Worm (Caenorhabditis elegans) whole organism, L1 larva: ENCODE results near the gene srh-223.

ENCODE experiments used
- C04F5.9 ChIP-seq: sonication (generic microtip); optimal IDR thresholded peaks from 2 replicates; lab custom pipeline; 2016; ENCODE audit warnings: missing genetic modification characterization, missing compliant biosample characterization
- C34B4.2 ChIP-seq: sonication (generic microtip); optimal IDR thresholded peaks from 2 replicates; lab custom pipeline; 2017; ENCODE audit warnings: mild to moderate bottlenecking, missing genetic modification characterization, missing compliant biosample characterization
- F16B12.6 ChIP-seq: fragments of 150-350 bp; optimal IDR thresholded peaks from 2 replicates; lab custom pipeline; 2014; ENCODE audit warnings: missing biosample characterization, missing genetic modification characterization
- aha-1 ChIP-seq: fragments of 150-350 bp; optimal IDR thresholded peaks from 2 replicates; lab custom pipeline; 2014; ENCODE audit warnings: missing biosample characterization, missing genetic modification characterization
- blmp-1 ChIP-seq: fragments of 150-350 bp; optimal IDR thresholded peaks from 2 replicates; lab custom pipeline; 2014; ENCODE audit warnings: missing biosample characterization, missing genetic modification characterization
- ceh-82 ChIP-seq, 3 experiments: fragments of 150-350 bp in 1 of 3; sonication (generic microtip) in 2 of 3; optimal IDR thresholded peaks; 2 replicates each; lab custom pipeline; 2014 to 2017; ENCODE audit warnings: missing biosample characterization in 3 of 3, missing genetic modification characterization in 3 of 3
- dpl-1 ChIP-seq, 3 experiments: fragments of 150-350 bp in 2 of 3; sonication (generic microtip) in 1 of 3; optimal IDR thresholded peaks; 2 replicates each; lab custom pipeline; 2014 to 2017; ENCODE audit warnings: missing biosample characterization in 3 of 3, missing genetic modification characterization in 3 of 3, missing genetic modification reagents in 3 of 3
- dsc-1 ChIP-seq: sonication (generic microtip); optimal IDR thresholded peaks from 2 replicates; lab custom pipeline; 2016; ENCODE audit warnings: mild to moderate bottlenecking, missing genetic modification characterization, missing compliant biosample characterization
- efl-1 ChIP-seq, 4 experiments: fragments of 150-350 bp; optimal IDR thresholded peaks in 3 of 4; peaks in 1 of 4; 1 replicate in 1 of 4; 2 replicates in 3 of 4; lab custom pipeline; 2014; ENCODE audit warnings: missing biosample characterization in 2 of 4, missing genetic modification characterization in 2 of 4, missing genetic modification reagents in 2 of 4
- egl-13 ChIP-seq: sonication (generic microtip); optimal IDR thresholded peaks from 2 replicates; lab custom pipeline; 2016; ENCODE audit warnings: missing genotype, missing genetic modification reagents, missing genetic modification characterization, missing compliant biosample characterization
- elt-2 ChIP-seq: sonication (generic microtip); optimal IDR thresholded peaks from 2 replicates; lab custom pipeline; 2016; ENCODE audit warnings: missing genetic modification characterization, mild to moderate bottlenecking, inconsistent platforms, missing compliant biosample characterization, missing genetic modification reagents
- fos-1 ChIP-seq: fragments of 150-350 bp; optimal IDR thresholded peaks from 2 replicates; lab custom pipeline; 2014; ENCODE audit warnings: missing biosample characterization, missing genetic modification characterization
- hlh-4 ChIP-seq: sonication (generic microtip); optimal IDR thresholded peaks from 2 replicates; lab custom pipeline; 2016; ENCODE audit warnings: mild to moderate bottlenecking, missing genetic modification characterization, missing compliant biosample characterization
- hpl-2 ChIP-seq: fragments of 150-350 bp; optimal IDR thresholded peaks from 2 replicates; lab custom pipeline; 2014; ENCODE audit warnings: missing biosample characterization, missing genetic modification reagents, missing genetic modification characterization
- irx-1 ChIP-seq: sonication (generic microtip); optimal IDR thresholded peaks from 2 replicates; lab custom pipeline; 2016; ENCODE audit warnings: missing genetic modification characterization, missing compliant biosample characterization
- lin-35 ChIP-seq, 2 experiments: fragments of 150-350 bp; optimal IDR thresholded peaks; 2 replicates each; lab custom pipeline; 2014; ENCODE audit warnings: missing biosample characterization in 2 of 2, missing genetic modification characterization in 2 of 2, missing genetic modification reagents in 2 of 2
- lir-3 ChIP-seq: sonication (generic microtip); optimal IDR thresholded peaks from 2 replicates; lab custom pipeline; 2016; ENCODE audit warnings: mild to moderate bottlenecking, missing genetic modification characterization, moderate library complexity, missing compliant biosample characterization; ENCODE audit not compliant: poor library complexity
- lsy-2 ChIP-seq, 2 experiments: fragments of 150-350 bp; optimal IDR thresholded peaks; 2 replicates each; lab custom pipeline; 2014; ENCODE audit warnings: missing biosample characterization in 2 of 2, missing genetic modification characterization in 2 of 2
- mef-2 ChIP-seq: fragments of 150-350 bp; optimal IDR thresholded peaks from 2 replicates; lab custom pipeline; 2014; ENCODE audit warnings: missing biosample characterization, missing genetic modification characterization
- mep-1 ChIP-seq: fragments of 150-350 bp; optimal IDR thresholded peaks from 2 replicates; lab custom pipeline; 2014; ENCODE audit warnings: missing biosample characterization, missing genetic modification characterization
- nhr-19 ChIP-seq: fragments of 200-800 bp; sonication (Bioruptor generic); conservative IDR thresholded peaks from 2 replicates; pipeline ENCODE4 v1.3.6; 2022; ENCODE audit warnings: missing genetic modification characterization, missing compliant biosample characterization
- nhr-71 ChIP-seq: sonication (generic microtip); optimal IDR thresholded peaks from 2 replicates; lab custom pipeline; 2016; ENCODE audit warnings: mild to moderate bottlenecking, missing genetic modification characterization, moderate library complexity, missing compliant biosample characterization
- nhr-77 ChIP-seq: fragments of 150-350 bp; optimal IDR thresholded peaks from 2 replicates; lab custom pipeline; 2014; ENCODE audit warnings: missing biosample characterization, missing genetic modification characterization
- nhr-84 ChIP-seq: sonication (generic microtip); optimal IDR thresholded peaks from 2 replicates; lab custom pipeline; 2017; ENCODE audit warnings: missing biosample characterization, missing genetic modification characterization
- nhr-90 ChIP-seq: sonication (generic microtip); optimal IDR thresholded peaks from 2 replicates; lab custom pipeline; 2016; ENCODE audit warnings: mild to moderate bottlenecking, missing genetic modification characterization, missing compliant biosample characterization; ENCODE audit not compliant: poor library complexity
- pag-3 ChIP-seq: sonication (generic microtip); optimal IDR thresholded peaks from 2 replicates; lab custom pipeline; 2017; ENCODE audit warnings: missing genetic modification characterization, mild to moderate bottlenecking, missing compliant biosample characterization, antibody characterized with exemption, borderline replicate concordance; ENCODE audit not compliant: insufficient read depth
- pqm-1 ChIP-seq: sonication (generic microtip); optimal IDR thresholded peaks from 3 replicates; lab custom pipeline; 2017; ENCODE audit warnings: missing biosample characterization, missing genetic modification characterization
- rnt-1 ChIP-seq: sonication (generic microtip); optimal IDR thresholded peaks from 2 replicates; lab custom pipeline; 2016; ENCODE audit warnings: mild to moderate bottlenecking, missing genetic modification characterization, moderate library complexity, missing compliant biosample characterization
- skn-1 ChIP-seq: fragments of 150-350 bp; optimal IDR thresholded peaks from 2 replicates; lab custom pipeline; 2014; ENCODE audit warnings: missing biosample characterization, missing genetic modification characterization
- snu-23 ChIP-seq: sonication (generic microtip); optimal IDR thresholded peaks from 2 replicates; lab custom pipeline; 2016; ENCODE audit warnings: missing genetic modification characterization, missing compliant biosample characterization
- sup-37 ChIP-seq: fragments of 200-800 bp; sonication (Bioruptor generic); optimal IDR thresholded peaks from 2 replicates; lab custom pipeline; 2018; ENCODE audit warnings: mild to moderate bottlenecking, missing genetic modification characterization, missing compliant biosample characterization
- tlp-1 ChIP-seq: fragments of 150-350 bp; optimal IDR thresholded peaks from 2 replicates; lab custom pipeline; 2014; ENCODE audit warnings: missing biosample characterization, missing genetic modification characterization
- unc-30 ChIP-seq: sonication (generic microtip); optimal IDR thresholded peaks from 2 replicates; lab custom pipeline; 2017; ENCODE audit warnings: missing biosample characterization, missing genetic modification characterization
- unc-86 ChIP-seq: sonication (generic microtip); optimal IDR thresholded peaks from 2 replicates; lab custom pipeline; 2016; ENCODE audit warnings: missing genetic modification characterization, missing compliant biosample characterization
- vab-15 ChIP-seq: sonication (generic microtip); optimal IDR thresholded peaks from 2 replicates; lab custom pipeline; 2017; ENCODE audit warnings: missing genotype, mild to moderate bottlenecking, missing genetic modification characterization, missing compliant biosample characterization
- xbp-1 ChIP-seq: sonication (generic microtip); optimal IDR thresholded peaks from 2 replicates; lab custom pipeline; 2016; ENCODE audit warnings: missing genetic modification characterization, missing compliant biosample characterization
- zag-1 ChIP-seq: fragments of 150-350 bp; optimal IDR thresholded peaks from 2 replicates; lab custom pipeline; 2014; ENCODE audit warnings: missing biosample characterization, missing genetic modification characterization
- ztf-4 ChIP-seq: fragments of 150-350 bp; optimal IDR thresholded peaks from 2 replicates; lab custom pipeline; 2014; ENCODE audit warnings: missing biosample characterization, missing genetic modification characterization

Gene srh-223

ce11 chrIV:3963498-3963897, 18.2 kb upstream of the srh-223 start:
- TF ChIP-seq rnt-1 (tag; lab: Kevin White, UChicago) = no peak
- no peak for TF ChIP-seq lsy-2 (tag; optimal IDR thresholded peaks at IDR 0.05; lab: Kevin White, UChicago)
- no peak for TF ChIP-seq ztf-4
- no peak for TF ChIP-seq efl-1 (optimal IDR thresholded peaks at IDR 0.05; lab: Kevin White, UChicago)
- TF ChIP-seq efl-1 (GFP tag; optimal IDR thresholded peaks at IDR 0.05 in 1 of 2; lab: Kevin White, UChicago) = peak in 1 of 2 experiments; percentile 71
- TF ChIP-seq elt-2 = peak; percentile 79
- no peak for TF ChIP-seq lir-3 (tag; lab: Kevin White, UChicago)
- TF ChIP-seq nhr-19 (GFP tag; lab: Robert Waterston, UW) = no peak
- no peak for TF ChIP-seq hpl-2
- TF ChIP-seq lin-35 (GFP tag; optimal IDR thresholded peaks at IDR 0.05; lab: Kevin White, UChicago) = peak in 1 of 2 experiments; percentile 11

DNA sequence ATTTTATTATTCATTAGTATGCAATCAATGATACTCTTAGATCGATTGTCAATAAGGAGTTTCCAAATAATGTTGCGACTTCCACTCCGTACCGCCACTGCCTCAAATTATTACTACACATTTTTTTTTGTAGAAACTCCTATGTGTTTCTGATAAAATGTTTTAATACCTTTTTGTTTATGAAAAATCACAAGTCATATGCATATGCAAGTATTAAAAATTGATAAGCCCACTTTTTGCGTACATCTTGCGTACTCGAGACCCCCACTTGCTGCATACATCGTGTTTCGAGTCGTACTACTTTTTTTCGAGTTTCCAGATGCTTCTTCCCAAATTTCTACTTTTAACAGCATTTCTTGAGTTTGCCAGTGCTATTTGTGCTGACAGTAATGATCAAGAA, 16.7 kb upstream of the srh-223 start, which contains the start of gene clec-76:
clec-76 (plus strand) TSS at position 234 of the 400 bp plus-strand sequence.
- TF ChIP-seq C34B4.2 (tag; lab: Kevin White, UChicago) (no peak), lin-35 (GFP tag; optimal IDR thresholded peaks at IDR 0.05; lab: Kevin White, UChicago) (peak in 1 of 2 experiments; percentile 2), elt-2 (peak; percentile 82), nhr-71 (tag; lab: Kevin White, UChicago) (no peak)

DNA sequence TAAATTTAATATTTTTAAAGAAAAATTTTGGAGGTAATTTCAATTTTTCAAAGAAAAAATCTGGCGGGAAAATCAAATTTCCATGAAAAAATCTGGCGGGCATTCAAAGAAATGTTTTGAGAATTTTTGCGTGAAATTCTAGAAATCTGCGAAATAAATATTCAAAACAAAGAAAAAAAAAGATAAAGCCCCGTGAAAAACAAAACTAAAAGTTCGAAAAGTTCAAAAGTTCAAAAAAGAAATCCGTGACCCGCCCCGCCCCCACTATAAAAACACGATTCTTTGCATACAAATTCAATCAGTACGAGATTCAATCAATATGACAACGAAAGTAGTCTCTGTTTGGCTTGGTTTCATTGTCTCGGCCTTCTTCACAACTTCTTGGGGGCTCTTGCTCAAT, 8.7 kb upstream of the srh-223 start, which contains the start of gene clec-79:
clec-79 (plus strand) TSS at position 301 of the 400 bp plus-strand sequence.
- TF ChIP-seq mef-2 (tag; lab: Kevin White, UChicago) (no peak), sup-37 (GFP tag; lab: Kevin White, UChicago) (no peak), nhr-84 (tag; lab: Kevin White, UChicago) (no peak), unc-86 (tag; lab: Kevin White, UChicago) (no peak), fos-1 (tag; lab: Kevin White, UChicago) (no peak), ztf-4 (no peak), pqm-1 (tag; lab: Kevin White, UChicago) (no peak), irx-1 (tag; lab: Kevin White, UChicago) (no peak), skn-1 (tag; lab: Kevin White, UChicago) (no peak), ceh-82 (tag; optimal IDR thresholded peaks at IDR 0.05; lab: Kevin White, UChicago) (no peak)

ce11 chrIV:3977965-3978523, 3.7 kb upstream of the srh-223 start, which contains the start of gene srh-220:
Gene srh-220, minus strand, starts transcription at chrIV:3978015.
- no peak for TF ChIP-seq F16B12.6 (tag; lab: Kevin White, UChicago)
- TF ChIP-seq tlp-1 (tag; lab: Kevin White, UChicago) = no peak
- no peak for TF ChIP-seq hlh-4
- TF ChIP-seq zag-1 (tag; lab: Kevin White, UChicago) = no peak
- TF ChIP-seq aha-1 (tag; lab: Kevin White, UChicago) = no peak
- TF ChIP-seq unc-86 (tag; lab: Kevin White, UChicago) = no peak
- TF ChIP-seq snu-23 = no peak
- no peak for TF ChIP-seq mep-1
- no peak for TF ChIP-seq dpl-1 (GFP tag; optimal IDR thresholded peaks at IDR 0.05; lab: Kevin White, UChicago)
- no peak for TF ChIP-seq vab-15 (tag; lab: Kevin White, UChicago)
- TF ChIP-seq, all 84 proteins: peak for 0

DNA sequence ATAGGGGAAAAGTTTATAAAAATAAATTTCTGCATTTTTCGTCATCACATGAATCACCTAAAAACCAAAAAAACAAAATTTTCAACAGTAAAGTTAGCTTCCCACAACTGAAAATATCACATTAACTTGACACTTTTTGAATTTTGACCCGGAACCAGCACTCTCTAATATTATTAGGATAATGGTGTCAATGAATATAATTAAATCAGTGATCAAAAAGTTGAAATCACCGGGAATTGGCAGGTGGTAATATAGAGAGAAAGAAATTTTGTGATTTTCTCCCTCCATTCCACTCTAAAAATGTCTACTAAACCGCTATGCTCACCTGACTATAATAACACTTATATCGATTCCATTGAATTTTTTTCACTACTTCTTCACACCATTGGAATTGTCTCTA, 2.2 kb upstream of the srh-223 start, which contains the start of gene srh-222:
srh-222 (plus strand) TSS at position 301 of the 400 bp plus-strand sequence.
- TF ChIP-seq nhr-90 = no peak
- TF ChIP-seq nhr-77 (tag; lab: Kevin White, UChicago) = no peak
- TF ChIP-seq F16B12.6 (tag; lab: Kevin White, UChicago) = no peak
- TF ChIP-seq dsc-1 (tag; lab: Kevin White, UChicago) = no peak
- TF ChIP-seq egl-13 (tag; lab: Kevin White, UChicago) = no peak
- TF ChIP-seq sup-37 (GFP tag; lab: Kevin White, UChicago) = no peak
- TF ChIP-seq nhr-84 (tag; lab: Kevin White, UChicago) = no peak
- TF ChIP-seq aha-1 (tag; lab: Kevin White, UChicago) = no peak
- no peak for TF ChIP-seq blmp-1
- TF ChIP-seq C04F5.9 (tag; lab: Kevin White, UChicago) = no peak
- no peak for TF ChIP-seq xbp-1
- TF ChIP-seq pag-3 = no peak
- no peak for TF ChIP-seq unc-30 (tag; lab: Kevin White, UChicago)
